Worm (Caenorhabditis elegans): ENCODE data around the gene C50C3.1.
A peak's percentile ranks its signal among the peaks of the same experiment; 100 is the strongest.

C50C3.1 gene

ce11 chrIII:8240948-8241347, 49.2 kb downstream of the C50C3.1 start:
- TF ChIP-seq hlh-11 (tag; optimal IDR thresholded peaks at IDR 0.05) (no peak), unc-62 (GFP tag; optimal IDR thresholded peaks at IDR 0.05 in 1 of 2) (peak in 1 of 2 experiments; percentile 95), unc-62 (tag; optimal IDR thresholded peaks at IDR 0.05) (no peak)

DNA sequence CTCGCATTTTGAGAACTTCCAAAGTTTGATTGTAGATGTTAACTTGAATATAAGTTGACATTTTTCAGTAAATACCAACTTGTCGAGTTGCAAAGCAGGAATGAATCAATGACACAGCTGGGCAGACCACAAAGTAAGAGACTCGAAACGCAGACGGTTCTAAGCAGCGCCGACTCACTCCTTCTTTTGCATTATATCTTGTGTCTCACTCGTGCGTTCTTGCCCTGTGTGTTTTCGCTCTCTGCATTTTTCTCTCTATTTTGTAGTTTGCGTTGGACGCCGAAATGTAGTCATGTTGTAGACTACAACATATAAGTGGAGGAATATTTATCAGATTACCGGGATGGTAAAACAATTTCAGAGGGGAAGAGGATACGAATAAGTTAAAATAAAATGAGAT, 51.0 kb downstream of the C50C3.1 start, which contains the start of gene C02F5.12:
Gene C02F5.12, minus strand, starts transcription at position 221 of the 400 bp plus-strand sequence.
- TF ChIP-seq ctbp-1 (GFP tag; IDR thresholded peaks at IDR 0.05) (no peak), dmd-9 (GFP tag; IDR thresholded peaks at IDR 0.05) (no peak), arid-1 (GFP tag; conservative IDR thresholded peaks at IDR 0.05) (0 out of 2 replicates have a peak, but pooled peaks have one; percentile 32), jun-1 (tag; optimal IDR thresholded peaks at IDR 0.05) (no peak), daf-8 (GFP tag; IDR thresholded peaks at IDR 0.05) (no peak), T20F7.1 (GFP tag; optimal IDR thresholded peaks at IDR 0.05) (peak; percentile 20), ZK546.5 (tag; optimal IDR thresholded peaks at IDR 0.05) (no peak), saeg-2 (GFP tag; IDR thresholded peaks at IDR 0.05) (no peak), egl-27 (tag; optimal IDR thresholded peaks at IDR 0.05) (no peak), zfp-2 (tag; optimal IDR thresholded peaks at IDR 0.05) (no peak), mes-2 (tag; optimal IDR thresholded peaks at IDR 0.05; ENCODE audit: poor library complexity, severe bottlenecking) (peak; percentile 53), nhr-41 (GFP tag; IDR thresholded peaks at IDR 0.05) (no peak), hlh-11 (tag; optimal IDR thresholded peaks at IDR 0.05) (peak; percentile 64), mxl-2 (GFP tag; conservative IDR thresholded peaks at IDR 0.05) (no peak), mep-1 (tag; optimal IDR thresholded peaks at IDR 0.05) (peak; percentile 63), zip-2 (tag; optimal IDR thresholded peaks at IDR 0.05) (no peak), nhr-10 (tag; optimal IDR thresholded peaks at IDR 0.05) (no peak), rbr-2 (tag; optimal IDR thresholded peaks at IDR 0.05) (no peak), mdl-1 (tag; optimal IDR thresholded peaks at IDR 0.05) (no peak), sdz-12 (GFP tag; optimal IDR thresholded peaks at IDR 0.05) (no peak), set-16 (GFP tag; IDR thresholded peaks at IDR 0.05) (no peak), ces-1 (GFP tag; optimal IDR thresholded peaks at IDR 0.05) (no peak), Y5F2A.4 (GFP tag; optimal IDR thresholded peaks at IDR 0.05) (no peak), unc-39 (tag; optimal IDR thresholded peaks at IDR 0.05) (no peak), pqm-1 (tag; optimal IDR thresholded peaks at IDR 0.05) (no peak), F49E8.2 (tag; optimal IDR thresholded peaks at IDR 0.05; ENCODE audit: borderline replicate concordance) (no peak), pha-4 (GFP tag; IDR thresholded peaks at IDR 0.05) (no peak), pha-4 (tag; optimal IDR thresholded peaks at IDR 0.05) (no peak), nhr-76 (tag; optimal IDR thresholded peaks at IDR 0.05) (no peak), hmg-1.1 (GFP tag; IDR thresholded peaks at IDR 0.05) (0 out of 2 replicates have a peak, but pooled peaks have one; percentile 40), F44E2.7 (GFP tag; IDR thresholded peaks at IDR 0.05) (no peak), lsy-2 (tag; optimal IDR thresholded peaks at IDR 0.05) (peak in 1 of 2 experiments; percentile 53), mdt-29 (GFP tag; IDR thresholded peaks at IDR 0.05) (no peak), F10B5.3 (tag; optimal IDR thresholded peaks at IDR 0.05) (no peak), D1046.2 (GFP tag; IDR thresholded peaks at IDR 0.05) (no peak), R02D3.7 (tag; optimal IDR thresholded peaks at IDR 0.05) (no peak), ceh-82 (tag; optimal IDR thresholded peaks at IDR 0.05) (no peak), ceh-62 (tag; optimal IDR thresholded peaks at IDR 0.05) (no peak), Y75B8A.6 (GFP tag; IDR thresholded peaks at IDR 0.05) (no peak), ceh-44 (GFP tag; IDR thresholded peaks at IDR 0.05) (no peak), lin-1 (GFP tag; IDR thresholded peaks at IDR 0.05) (no peak), ztf-7 (tag; optimal IDR thresholded peaks at IDR 0.05) (no peak), dve-1 (tag; optimal IDR thresholded peaks at IDR 0.05; ENCODE audit: insufficient read depth) (peak; percentile 51), lin-39 (tag; optimal IDR thresholded peaks at IDR 0.05) (no peak), skn-1 (tag; optimal IDR thresholded peaks at IDR 0.05) (no peak), nhr-102 (tag; optimal IDR thresholded peaks at IDR 0.05) (no peak), zip-11 (GFP tag; IDR thresholded peaks at IDR 0.05) (no peak), lin-29 (GFP tag; IDR thresholded peaks at IDR 0.05) (no peak), nhr-42 (GFP tag; IDR thresholded peaks at IDR 0.05) (no peak)
